Fruit fly (Drosophila melanogaster) whole organism, embryonic: ENCODE measurements around the gene CG11581.
A peak's percentile ranks its signal among the peaks of the same experiment; 100 is the strongest.

Experiments used
- Ada2b ChIP-seq: fragments of 200-800 bp; sonication (Bioruptor generic); IDR thresholded peaks from 2 replicates; pipeline ENCODE4 v1.3.6; 2022; ENCODE audit warnings: missing biosample characterization, missing genetic modification characterization
- Antp ChIP-seq: fragments of 200-800 bp; sonication (Bioruptor generic); optimal IDR thresholded peaks from 3 replicates; lab custom pipeline; 2016; ENCODE audit warnings: missing biosample characterization, missing genetic modification characterization
- B-H2 ChIP-seq: fragments of 200-800 bp; sonication (Bioruptor generic); optimal IDR thresholded peaks from 2 replicates; lab custom pipeline; 2018; ENCODE audit warnings: missing biosample characterization, mild to moderate bottlenecking, missing genetic modification characterization
- Bteb2 ChIP-seq: fragments of 200-800 bp; sonication (Bioruptor generic); optimal IDR thresholded peaks from 2 replicates; lab custom pipeline; 2016; ENCODE audit warnings: missing biosample characterization, missing genetic modification characterization
- CG10274 ChIP-seq: fragments of 200-800 bp; sonication (Bioruptor generic); optimal IDR thresholded peaks from 3 replicates; lab custom pipeline; 2017; ENCODE audit warnings: missing biosample characterization, mild to moderate bottlenecking, missing genetic modification characterization
- CG10959 ChIP-seq: fragments of 200-800 bp; sonication (Bioruptor generic); IDR thresholded peaks from 2 replicates; pipeline ENCODE4 v1.3.6; 2022; ENCODE audit warnings: missing biosample characterization, missing genetic modification characterization
- CG11085 ChIP-seq: fragments of 200-800 bp; sonication (Bioruptor generic); IDR thresholded peaks from 2 replicates; pipeline ENCODE4 v1.3.6; 2022; ENCODE audit warnings: missing biosample characterization, missing genetic modification characterization
- CG12942 ChIP-seq: fragments of 200-800 bp; sonication (Bioruptor generic); optimal IDR thresholded peaks from 3 replicates; lab custom pipeline; 2016; ENCODE audit warnings: missing biosample characterization, missing genetic modification characterization
- CG13624 ChIP-seq: fragments of 200-800 bp; sonication (Bioruptor generic); optimal IDR thresholded peaks from 2 replicates; lab custom pipeline; 2016; ENCODE audit warnings: missing biosample characterization, missing genetic modification characterization
- CG17802 ChIP-seq: fragments of 200-800 bp; sonication (Bioruptor generic); optimal IDR thresholded peaks from 2 replicates; lab custom pipeline; 2018; ENCODE audit warnings: missing biosample characterization, mild to moderate bottlenecking, missing genetic modification characterization, moderate library complexity
- CG2129 ChIP-seq: fragments of 200-800 bp; sonication (Bioruptor generic); IDR thresholded peaks from 2 replicates; pipeline ENCODE4 v1.3.6; 2022; ENCODE audit warnings: missing biosample characterization, missing genetic modification characterization; ENCODE audit not compliant: partially characterized antibody
- CG2202 ChIP-seq: fragments of 200-800 bp; sonication (Bioruptor generic); optimal IDR thresholded peaks from 2 replicates; lab custom pipeline; 2018; ENCODE audit warnings: missing biosample characterization, mild to moderate bottlenecking, missing genetic modification characterization
- CG2889 ChIP-seq: fragments of 200-800 bp; sonication (Bioruptor generic); IDR thresholded peaks from 3 replicates; pipeline ENCODE4 v1.3.6; 2022; ENCODE audit warnings: missing biosample characterization, missing genetic modification characterization
- CG34376 ChIP-seq: fragments of 200-800 bp; sonication (Bioruptor generic); optimal IDR thresholded peaks from 2 replicates; lab custom pipeline; 2018; ENCODE audit warnings: missing biosample characterization, mild to moderate bottlenecking, missing genetic modification characterization
- CG4282 ChIP-seq: fragments of 200-800 bp; sonication (Bioruptor generic); optimal IDR thresholded peaks from 2 replicates; lab custom pipeline; 2016; ENCODE audit warnings: missing biosample characterization, missing genetic modification characterization
- CG4404 ChIP-seq: fragments of 200-800 bp; sonication (Bioruptor generic); IDR thresholded peaks from 2 replicates; pipeline ENCODE4 v1.3.6; 2022; ENCODE audit warnings: missing biosample characterization, missing genetic modification characterization
- CG6689 ChIP-seq: fragments of 200-800 bp; sonication (Bioruptor generic); IDR thresholded peaks from 2 replicates; pipeline ENCODE4 v1.3.6; 2022; ENCODE audit warnings: missing biosample characterization, missing genetic modification characterization
- CG7271 ChIP-seq: fragments of 200-800 bp; sonication (Bioruptor generic); optimal IDR thresholded peaks from 2 replicates; lab custom pipeline; 2018; ENCODE audit warnings: missing biosample characterization, mild to moderate bottlenecking, missing genetic modification characterization, moderate library complexity
- CG7963 ChIP-seq: fragments of 200-800 bp; sonication (Bioruptor generic); IDR thresholded peaks from 3 replicates; pipeline ENCODE4 v1.3.6; 2022; ENCODE audit warnings: missing biosample characterization, missing genetic modification characterization; ENCODE audit not compliant: partially characterized antibody
- CG8359 ChIP-seq: fragments of 200-800 bp; sonication (Bioruptor generic); optimal IDR thresholded peaks from 2 replicates; lab custom pipeline; 2017; ENCODE audit warnings: missing biosample characterization, mild to moderate bottlenecking, missing genetic modification characterization, borderline replicate concordance
- CG8478 ChIP-seq: fragments of >200 bp; optimal IDR thresholded peaks from 2 replicates; lab custom pipeline; 2018
- CG9215 ChIP-seq: fragments of 200-800 bp; sonication (Bioruptor generic); IDR thresholded peaks from 2 replicates; pipeline ENCODE4 v1.3.6; 2022; ENCODE audit warnings: missing biosample characterization, missing genetic modification characterization
- D19A ChIP-seq: fragments of 200-800 bp; optimal IDR thresholded peaks from 3 replicates; lab custom pipeline; 2019; ENCODE audit warnings: missing biosample characterization, mild to moderate bottlenecking, missing genetic modification characterization, moderate library complexity
- Dek ChIP-seq: fragments of 200-800 bp; sonication (Bioruptor generic); optimal IDR thresholded peaks from 3 replicates; lab custom pipeline; 2019; ENCODE audit warnings: missing biosample characterization, mild to moderate bottlenecking, missing genetic modification characterization, moderate library complexity
- HLH54F ChIP-seq: fragments of 200-800 bp; sonication (Bioruptor generic); optimal IDR thresholded peaks from 3 replicates; lab custom pipeline; 2016; ENCODE audit warnings: missing biosample characterization, missing genetic modification characterization
- Lpt ChIP-seq: fragments of >200 bp; optimal IDR thresholded peaks from 2 replicates; lab custom pipeline; 2018; ENCODE audit warnings: missing biosample characterization, missing genetic modification characterization
- MTF-1 ChIP-seq: fragments of 200-800 bp; sonication (Bioruptor generic); optimal IDR thresholded peaks from 2 replicates; lab custom pipeline; 2018; ENCODE audit warnings: missing biosample characterization, mild to moderate bottlenecking, missing genetic modification characterization, borderline replicate concordance
- Max ChIP-seq: fragments of 200-800 bp; sonication (Bioruptor generic); optimal IDR thresholded peaks from 2 replicates; lab custom pipeline; 2016; ENCODE audit warnings: missing biosample characterization, mild to moderate bottlenecking, missing genetic modification characterization
- NC2α ChIP-seq: fragments of 200-800 bp; sonication (Bioruptor generic); optimal IDR thresholded peaks from 2 replicates; lab custom pipeline; 2016; ENCODE audit warnings: missing biosample characterization, missing genetic modification characterization
- Pdp1 ChIP-seq, 2 experiments: fragments of 200-800 bp; sonication (Bioruptor generic); optimal IDR thresholded peaks; 3 replicates each; lab custom pipeline; 2016; ENCODE audit warnings: missing biosample characterization in 2 of 2, missing genetic modification characterization in 2 of 2, mild to moderate bottlenecking in 1 of 2, moderate library complexity in 1 of 2
- Spps ChIP-seq: fragments of 200-800 bp; sonication (Bioruptor generic); optimal IDR thresholded peaks from 2 replicates; lab custom pipeline; 2018; ENCODE audit warnings: missing biosample characterization, mild to moderate bottlenecking, missing genetic modification characterization
- cas ChIP-seq: fragments of 200-800 bp; sonication (Bioruptor generic); IDR thresholded peaks from 2 replicates; pipeline ENCODE4 v1.3.6; 2022; ENCODE audit warnings: missing biosample characterization, missing genetic modification characterization
- chinmo ChIP-seq: fragments of 200-800 bp; sonication (Bioruptor generic); IDR thresholded peaks from 4 replicates; pipeline ENCODE4 v1.3.6; 2022; ENCODE audit warnings: missing biosample characterization, missing genetic modification characterization; ENCODE audit not compliant: partially characterized antibody
- croc ChIP-seq: fragments of 200-800 bp; sonication (Bioruptor generic); conservative IDR thresholded peaks from 3 replicates; pipeline ENCODE4 v1.3.6; 2022; ENCODE audit warnings: missing biosample characterization, missing genetic modification characterization
- fru ChIP-seq: fragments of >200 bp; optimal IDR thresholded peaks from 2 replicates; lab custom pipeline; 2017
- hkb ChIP-seq, 2 experiments: fragments of 200-800 bp in 1 of 2; fragments of >200 bp in 1 of 2; sonication (Bioruptor generic) in 1 of 2; IDR thresholded peaks in 1 of 2; optimal IDR thresholded peaks in 1 of 2; 2 replicates each; pipeline versions ENCODE4 v1.3.6 to Lab custom; 2017 to 2022; ENCODE audit warnings: missing biosample characterization in 1 of 2, missing genetic modification characterization in 1 of 2
- jigr1 ChIP-seq: fragments of 200-800 bp; sonication (Bioruptor generic); IDR thresholded peaks from 3 replicates; pipeline ENCODE4 v1.3.6; 2022; ENCODE audit warnings: missing biosample characterization, missing genetic modification characterization
- kni ChIP-seq: fragments of 200-800 bp; sonication (Bioruptor generic); optimal IDR thresholded peaks from 3 replicates; lab custom pipeline; 2017; ENCODE audit warnings: mild to moderate bottlenecking, missing biosample characterization, missing genetic modification reagents, missing genetic modification characterization
- lmd ChIP-seq: fragments of 200-800 bp; sonication (Bioruptor generic); IDR thresholded peaks from 2 replicates; pipeline ENCODE4 v1.3.6; 2022; ENCODE audit warnings: missing biosample characterization, missing genetic modification characterization
- lola ChIP-seq, 3 experiments: fragments of >200 bp in 2 of 3; fragments of 200-800 bp in 1 of 3; sonication (Bioruptor generic) in 1 of 3; optimal IDR thresholded peaks; 2 replicates each; lab custom pipeline; 2017 to 2019; ENCODE audit warnings: missing biosample characterization in 3 of 3, missing genetic modification characterization in 3 of 3, mild to moderate bottlenecking in 1 of 3, moderate library complexity in 1 of 3
- lov ChIP-seq, 2 experiments: fragments of 200-800 bp in 1 of 2; fragments of >200 bp in 1 of 2; sonication (Bioruptor generic) in 1 of 2; IDR thresholded peaks in 1 of 2; optimal IDR thresholded peaks in 1 of 2; 2 replicates in 1 of 2; 3 replicates in 1 of 2; pipeline versions ENCODE4 v1.3.6 to Lab custom; 2017 to 2022; ENCODE audit warnings: missing biosample characterization in 1 of 2, missing genetic modification characterization in 1 of 2
- nerfin-2 ChIP-seq: fragments of 200-800 bp; sonication (Bioruptor generic); IDR thresholded peaks from 2 replicates; pipeline ENCODE4 v1.3.6; 2022; ENCODE audit warnings: missing biosample characterization, missing genetic modification characterization; ENCODE audit not compliant: partially characterized antibody
- nom ChIP-seq: fragments of 200-800 bp; sonication (Bioruptor generic); optimal IDR thresholded peaks from 2 replicates; lab custom pipeline; 2017; ENCODE audit warnings: missing biosample characterization, missing genetic modification characterization, mild to moderate bottlenecking, moderate library complexity, missing genetic modification reagents
- pfk ChIP-seq: fragments of 200-800 bp; sonication (Bioruptor generic); optimal IDR thresholded peaks from 2 replicates; lab custom pipeline; 2018; ENCODE audit warnings: missing biosample characterization, mild to moderate bottlenecking, missing genetic modification characterization, moderate library complexity
- phol ChIP-seq: fragments of 200-800 bp; sonication (Bioruptor generic); optimal IDR thresholded peaks from 3 replicates; lab custom pipeline; 2018; ENCODE audit warnings: missing biosample characterization, mild to moderate bottlenecking, missing genetic modification characterization, moderate library complexity
- sim ChIP-seq: fragments of 200-800 bp; sonication (Bioruptor generic); IDR thresholded peaks from 2 replicates; pipeline ENCODE4 v1.3.6; 2022; ENCODE audit warnings: missing biosample characterization, missing genetic modification characterization
- tap ChIP-seq: fragments of 200-800 bp; optimal IDR thresholded peaks from 3 replicates; lab custom pipeline; 2019; ENCODE audit warnings: missing biosample characterization, mild to moderate bottlenecking, missing genetic modification characterization, moderate library complexity
- unc-4 ChIP-seq: fragments of 200-800 bp; sonication (Bioruptor generic); IDR thresholded peaks from 2 replicates; pipeline ENCODE4 v1.3.6; 2022; ENCODE audit warnings: missing biosample characterization, missing genetic modification characterization; ENCODE audit not compliant: partially characterized antibody
- z ChIP-seq: fragments of 200-800 bp; sonication (Bioruptor generic); IDR thresholded peaks from 3 replicates; pipeline ENCODE4 v1.3.6; 2022; ENCODE audit warnings: missing biosample characterization, missing genetic modification characterization

The CG11581 gene

dm6 chrX:14211250-14211944, 34.7 kb downstream of the CG11581 start (continued):
- TF ChIP-seq jigr1 (GFP tag; lab: Robert Waterston, UW) (no peak), nerfin-2 (GFP tag; lab: Robert Waterston, UW) (no peak), hkb (optimal IDR thresholded peaks at IDR 0.05; lab: Kevin White, UChicago) (no peak), hkb (GFP tag; IDR thresholded peaks at IDR 0.05; lab: Robert Waterston, UW) (no peak), z (GFP tag; lab: Robert Waterston, UW) (no peak), Dek (no peak), Lpt (GFP tag; lab: Kevin White, UChicago) (no peak), chinmo (GFP tag; lab: Robert Waterston, UW) (peak; percentile 79; the same call in 3 of the 4 replicates), CG34376 (GFP tag; lab: Kevin White, UChicago) (no peak), nom (no peak), lola (GFP tag; optimal IDR thresholded peaks at IDR 0.05; lab: Kevin White, UChicago) (peak in 1 of 3 experiments; percentile 8), phol (tag; lab: Kevin White, UChicago) (no peak), CG12942 (GFP tag; lab: Kevin White, UChicago) (no peak), Spps (tag; lab: Kevin White, UChicago) (no peak), CG9215 (GFP tag; lab: Robert Waterston, UW) (no peak), Max (no peak), Pdp1 (GFP tag; optimal IDR thresholded peaks at IDR 0.05; lab: Kevin White, UChicago) (no peak), Antp (GFP tag; lab: Kevin White, UChicago) (no peak), CG2129 (GFP tag; lab: Robert Waterston, UW) (no peak), tap (tag; lab: Kevin White, UChicago) (no peak), CG17802 (tag; lab: Kevin White, UChicago) (no peak), HLH54F (GFP tag; lab: Kevin White, UChicago) (no peak), CG4282 (GFP tag; lab: Kevin White, UChicago) (no peak), B-H2 (no peak), Bteb2 (GFP tag; lab: Kevin White, UChicago) (no peak), CG10959 (no peak), CG2202 (tag; lab: Kevin White, UChicago) (no peak), lmd (GFP tag; lab: Robert Waterston, UW) (no peak), kni (no peak), fru (no peak), CG7271 (tag; lab: Kevin White, UChicago) (no peak), Ada2b (GFP tag; lab: Robert Waterston, UW) (no peak), CG2889 (GFP tag; lab: Robert Waterston, UW) (no peak), MTF-1 (no peak), pfk (GFP tag; lab: Kevin White, UChicago) (no peak), CG11085 (GFP tag; lab: Robert Waterston, UW) (no peak), CG8478 (lab: Kevin White, UChicago) (no peak), NC2α (peak; percentile 2), CG6689 (GFP tag; lab: Robert Waterston, UW) (no peak), sim (no peak), CG8359 (GFP tag; lab: Kevin White, UChicago) (no peak), CG10274 (GFP tag; lab: Kevin White, UChicago) (no peak), CG4404 (no peak), CG7963 (GFP tag; lab: Robert Waterston, UW) (no peak), unc-4 (GFP tag; lab: Robert Waterston, UW) (no peak), lov (optimal IDR thresholded peaks at IDR 0.05; lab: Kevin White, UChicago) (no peak), lov (GFP tag; IDR thresholded peaks at IDR 0.05; lab: Robert Waterston, UW) (no peak), D19A (tag; lab: Kevin White, UChicago) (no peak), cas (GFP tag; lab: Robert Waterston, UW) (no peak), croc (GFP tag; lab: Robert Waterston, UW) (no peak), CG13624 (GFP tag; lab: Kevin White, UChicago) (no peak)
